Fruit fly (Drosophila melanogaster) whole organism: Measurements from ENCODE around the gene CG33262.

Experiments
- CG8478 ChIP-seq: fragments of >200 bp; optimal IDR thresholded peaks from 2 replicates; lab custom pipeline; 2018; ENCODE audit warnings: inconsistent platforms
- pan ChIP-seq: fragments of >200 bp; optimal IDR thresholded peaks from 2 replicates; lab custom pipeline; 2017
- psq ChIP-seq: fragments of >200 bp; optimal IDR thresholded peaks from 2 replicates; lab custom pipeline; 2017
- usp ChIP-seq: fragments of >200 bp; optimal IDR thresholded peaks from 2 replicates; lab custom pipeline; 2017; ENCODE audit warnings: missing biosample characterization, missing genetic modification characterization, mixed read lengths

dm6 chr3L:13113970-13114392, 22.1 kb upstream of the CG33262 start, which contains the start of gene trn:
- TF ChIP-seq CG8478 (lab: Kevin White, UChicago) (no peak), pan (lab: Kevin White, UChicago) (no peak), usp (GFP tag; lab: Kevin White, UChicago) (no peak), psq (lab: Kevin White, UChicago) (no peak)
